Worm (Caenorhabditis elegans): ENCODE measurements around the gene pmt-1.
A peak's percentile ranks its signal among the peaks of the same experiment; 100 is the strongest.

pmt-1 gene

ce11 chrII:5326024-5326627 lies 43.8 kb upstream of the pmt-1 start (continued):
- TF ChIP-seq hlh-4 (tag; optimal IDR thresholded peaks at IDR 0.05): no peak
- no peak for TF ChIP-seq nhr-11 (tag; optimal IDR thresholded peaks at IDR 0.05)
- peak; percentile 24 for TF ChIP-seq ztf-4 (tag; optimal IDR thresholded peaks at IDR 0.05)
- peak; percentile 69 for TF ChIP-seq rnt-1 (tag; optimal IDR thresholded peaks at IDR 0.05)
- peak in 1 of 2 experiments; percentile 67 for TF ChIP-seq mdl-1 (tag; optimal IDR thresholded peaks at IDR 0.05)
- peak; percentile 81 for TF ChIP-seq fos-1 (tag; optimal IDR thresholded peaks at IDR 0.05)
- TF ChIP-seq sptf-1 (tag; optimal IDR thresholded peaks at IDR 0.05): no peak
- TF ChIP-seq nhr-90 (tag; optimal IDR thresholded peaks at IDR 0.05; ENCODE audit: poor library complexity): no peak
- TF ChIP-seq lin-15B (tag; optimal IDR thresholded peaks at IDR 0.05): no peak
- no peak for TF ChIP-seq snpc-4 (tag; optimal IDR thresholded peaks at IDR 0.05)
- TF ChIP-seq sox-4 (tag; optimal IDR thresholded peaks at IDR 0.05): no peak
- no peak for TF ChIP-seq unc-130 (tag; optimal IDR thresholded peaks at IDR 0.05)
- peak; percentile 29 for TF ChIP-seq blmp-1 (tag; optimal IDR thresholded peaks at IDR 0.05)
- TF ChIP-seq ceh-90 (tag; optimal IDR thresholded peaks at IDR 0.05): no peak
- TF ChIP-seq isw-1 (GFP tag; IDR thresholded peaks at IDR 0.05): peak; percentile 33
- peak; percentile 73 for TF ChIP-seq nhr-85 (tag)
- TF ChIP-seq egl-27 (tag; optimal IDR thresholded peaks at IDR 0.05): peak; percentile 17 to 49
- no peak for TF ChIP-seq grh-1 (GFP tag; IDR thresholded peaks at IDR 0.05)
- TF ChIP-seq nhr-20 (tag; optimal IDR thresholded peaks at IDR 0.05): peak; percentile 49
- TF ChIP-seq ceh-8 (GFP tag; optimal IDR thresholded peaks at IDR 0.05): peak; percentile 50
- peak; percentile 85 for TF ChIP-seq nhr-71 (tag; optimal IDR thresholded peaks at IDR 0.05)
- TF ChIP-seq lsy-2 (tag; optimal IDR thresholded peaks at IDR 0.05): peak; percentile 31 to 78
- TF ChIP-seq swsn-7 (tag; optimal IDR thresholded peaks at IDR 0.05): peak; percentile 56
- TF ChIP-seq dsc-1 (tag; optimal IDR thresholded peaks at IDR 0.05): peak; percentile 52
- no peak for TF ChIP-seq C34B4.2 (tag; optimal IDR thresholded peaks at IDR 0.05)
- peak; percentile 18 to 28 (median 20) for TF ChIP-seq dpl-1 (GFP tag; optimal IDR thresholded peaks at IDR 0.05)
- TF ChIP-seq jun-1 (tag; optimal IDR thresholded peaks at IDR 0.05): peak; percentile 79
- peak; percentile 48 for TF ChIP-seq irx-1 (tag; optimal IDR thresholded peaks at IDR 0.05)
- peak; percentile 62 for TF ChIP-seq mep-1 (tag; optimal IDR thresholded peaks at IDR 0.05)
- TF ChIP-seq nhr-12 (tag; optimal IDR thresholded peaks at IDR 0.05): no peak
- TF ChIP-seq zip-4 (GFP tag; optimal IDR thresholded peaks at IDR 0.05): peak; percentile 38
- TF ChIP-seq lin-39 (tag; optimal IDR thresholded peaks at IDR 0.05): no peak
- TF ChIP-seq lir-3 (tag; optimal IDR thresholded peaks at IDR 0.05; ENCODE audit: poor library complexity): no peak
- TF ChIP-seq nhr-76 (tag; optimal IDR thresholded peaks at IDR 0.05): no peak
- no peak for TF ChIP-seq nhr-84 (tag; optimal IDR thresholded peaks at IDR 0.05)
- no peak for TF ChIP-seq ama-1 (optimal IDR thresholded peaks at IDR 0.05)
- no peak for TF ChIP-seq ces-1 (GFP tag; optimal IDR thresholded peaks at IDR 0.05)
- no peak for TF ChIP-seq ceh-63 (GFP tag; optimal IDR thresholded peaks at IDR 0.05)
- TF ChIP-seq C04F5.9 (tag; optimal IDR thresholded peaks at IDR 0.05): no peak

- TF ChIP-seq grh-1 (GFP tag; IDR thresholded peaks at IDR 0.05) (0 out of 2 replicates have a peak, but pooled peaks have one; percentile 48), nhr-85 (tag) (peak; percentile 88), F16B12.6 (tag; optimal IDR thresholded peaks at IDR 0.05) (no peak), swsn-7 (tag; optimal IDR thresholded peaks at IDR 0.05) (no peak), fos-1 (tag; optimal IDR thresholded peaks at IDR 0.05) (no peak), zag-1 (tag; optimal IDR thresholded peaks at IDR 0.05) (no peak), blmp-1 (tag; optimal IDR thresholded peaks at IDR 0.05) (peak; percentile 3), mef-2 (tag; optimal IDR thresholded peaks at IDR 0.05) (no peak), efl-1 (optimal IDR thresholded peaks at IDR 0.05) (no peak), efl-1 (GFP tag; optimal IDR thresholded peaks at IDR 0.05 in 1 of 2) (peak in 1 of 2 experiments; percentile 49), elt-3 (tag; optimal IDR thresholded peaks at IDR 0.05) (peak in 2 of 6 experiments; percentile 17 to 60), lin-14 (GFP tag; optimal IDR thresholded peaks at IDR 0.05) (peak; percentile 7), mdl-1 (tag; optimal IDR thresholded peaks at IDR 0.05) (no peak), unc-130 (tag; optimal IDR thresholded peaks at IDR 0.05) (no peak)
Observed at ce11 chrII:5324653-5325052, 42.3 kb upstream of the pmt-1 start.

All from whole organism, L1 larva.